Worm (Caenorhabditis elegans) whole organism, L1 larva: ENCODE data around the gene srt-74.
A peak's percentile ranks its signal among the peaks of the same experiment; 100 is the strongest.

Experiments
- blmp-1 ChIP-seq: fragments of 150-350 bp; optimal IDR thresholded peaks from 2 replicates; lab custom pipeline; 2014; ENCODE audit warnings: missing biosample characterization, missing genetic modification characterization
- ceh-8 ChIP-seq: fragments of 200-800 bp; sonication (Bioruptor generic); optimal IDR thresholded peaks from 2 replicates; lab custom pipeline; 2018; ENCODE audit warnings: mild to moderate bottlenecking, missing genetic modification characterization, moderate library complexity, missing compliant biosample characterization
- ceh-82 ChIP-seq, 3 experiments: fragments of 150-350 bp in 1 of 3; sonication (generic microtip) in 2 of 3; optimal IDR thresholded peaks; 2 replicates each; lab custom pipeline; 2014 to 2017; ENCODE audit warnings: missing biosample characterization in 3 of 3, missing genetic modification characterization in 3 of 3
- efl-1 ChIP-seq, 4 experiments: fragments of 150-350 bp; optimal IDR thresholded peaks in 3 of 4; peaks in 1 of 4; 1 replicate in 1 of 4; 2 replicates in 3 of 4; lab custom pipeline; 2014; ENCODE audit warnings: missing biosample characterization in 2 of 4, missing genetic modification characterization in 2 of 4, missing genetic modification reagents in 2 of 4
- efl-3 ChIP-seq: fragments of 200-800 bp; sonication (Bioruptor generic); optimal IDR thresholded peaks from 2 replicates; lab custom pipeline; 2018; ENCODE audit warnings: mild to moderate bottlenecking, missing genetic modification characterization, missing compliant biosample characterization
- elt-3 ChIP-seq, 6 experiments: fragments of 150-350 bp in 1 of 6; sonication (generic microtip); optimal IDR thresholded peaks; 2 replicates each; lab custom pipeline; 2017 to 2018; ENCODE audit warnings: missing biosample characterization in 6 of 6, missing genetic modification characterization in 6 of 6, inconsistent platforms in 1 of 6
- fos-1 ChIP-seq: fragments of 150-350 bp; optimal IDR thresholded peaks from 2 replicates; lab custom pipeline; 2014; ENCODE audit warnings: missing biosample characterization, missing genetic modification characterization
- hlh-17 ChIP-seq: fragments of 200-800 bp; sonication (Bioruptor generic); optimal IDR thresholded peaks from 2 replicates; lab custom pipeline; 2018; ENCODE audit warnings: missing genetic modification characterization, mild to moderate bottlenecking, missing compliant biosample characterization, moderate library complexity, borderline replicate concordance
- hlh-4 ChIP-seq: sonication (generic microtip); optimal IDR thresholded peaks from 2 replicates; lab custom pipeline; 2016; ENCODE audit warnings: mild to moderate bottlenecking, missing genetic modification characterization, missing compliant biosample characterization
- isw-1 ChIP-seq: fragments of 200-800 bp; sonication (Bioruptor generic); IDR thresholded peaks from 2 replicates; pipeline ENCODE4 v1.3.6; 2022; ENCODE audit warnings: missing genetic modification characterization, missing compliant biosample characterization
- lin-15B ChIP-seq: fragments of 150-350 bp; sonication (generic microtip); optimal IDR thresholded peaks from 3 replicates; lab custom pipeline; 2014; ENCODE audit warnings: missing biosample characterization, missing genetic modification characterization
- lin-39 ChIP-seq: fragments of 150-350 bp; optimal IDR thresholded peaks from 2 replicates; lab custom pipeline; 2014; ENCODE audit warnings: missing biosample characterization, missing genetic modification reagents, missing genetic modification characterization
- nhr-19 ChIP-seq: fragments of 200-800 bp; sonication (Bioruptor generic); conservative IDR thresholded peaks from 2 replicates; pipeline ENCODE4 v1.3.6; 2022; ENCODE audit warnings: missing genetic modification characterization, missing compliant biosample characterization
- nhr-77 ChIP-seq: fragments of 150-350 bp; optimal IDR thresholded peaks from 2 replicates; lab custom pipeline; 2014; ENCODE audit warnings: missing biosample characterization, missing genetic modification characterization
- nhr-84 ChIP-seq: sonication (generic microtip); optimal IDR thresholded peaks from 2 replicates; lab custom pipeline; 2017; ENCODE audit warnings: missing biosample characterization, missing genetic modification characterization
- nhr-85 ChIP-seq: sonication (generic microtip); peaks from one replicate; lab custom pipeline; 2016; ENCODE audit warnings: missing genetic modification characterization, inconsistent platforms, missing compliant biosample characterization
- nhr-90 ChIP-seq: sonication (generic microtip); optimal IDR thresholded peaks from 2 replicates; lab custom pipeline; 2016; ENCODE audit warnings: mild to moderate bottlenecking, missing genetic modification characterization, missing compliant biosample characterization; ENCODE audit not compliant: poor library complexity
- pqm-1 ChIP-seq: sonication (generic microtip); optimal IDR thresholded peaks from 3 replicates; lab custom pipeline; 2017; ENCODE audit warnings: missing biosample characterization, missing genetic modification characterization
- sox-4 ChIP-seq: sonication (generic microtip); optimal IDR thresholded peaks from 2 replicates; lab custom pipeline; 2016; ENCODE audit warnings: missing genetic modification characterization, missing compliant biosample characterization
- swsn-7 ChIP-seq: sonication (generic microtip); optimal IDR thresholded peaks from 2 replicates; lab custom pipeline; 2016; ENCODE audit warnings: missing genetic modification characterization, missing compliant biosample characterization
- tlp-1 ChIP-seq: fragments of 150-350 bp; optimal IDR thresholded peaks from 2 replicates; lab custom pipeline; 2014; ENCODE audit warnings: missing biosample characterization, missing genetic modification characterization
- unc-30 ChIP-seq: sonication (generic microtip); optimal IDR thresholded peaks from 2 replicates; lab custom pipeline; 2017; ENCODE audit warnings: missing biosample characterization, missing genetic modification characterization
- unc-98 ChIP-seq: fragments of 200-800 bp; sonication (Bioruptor generic); IDR thresholded peaks from 2 replicates; pipeline ENCODE4 v1.3.6; 2022; ENCODE audit warnings: missing genetic modification characterization, missing compliant biosample characterization
- xbp-1 ChIP-seq: sonication (generic microtip); optimal IDR thresholded peaks from 2 replicates; lab custom pipeline; 2016; ENCODE audit warnings: missing genetic modification characterization, missing compliant biosample characterization
- ztf-11 ChIP-seq, 2 experiments: sonication (generic microtip); optimal IDR thresholded peaks; 2 replicates each; lab custom pipeline; 2016 to 2017; ENCODE audit warnings: missing genetic modification characterization in 2 of 2, missing biosample characterization in 1 of 2, missing compliant biosample characterization in 1 of 2
- ztf-4 ChIP-seq: fragments of 150-350 bp; optimal IDR thresholded peaks from 2 replicates; lab custom pipeline; 2014; ENCODE audit warnings: missing biosample characterization, missing genetic modification characterization

Gene srt-74

DNA sequence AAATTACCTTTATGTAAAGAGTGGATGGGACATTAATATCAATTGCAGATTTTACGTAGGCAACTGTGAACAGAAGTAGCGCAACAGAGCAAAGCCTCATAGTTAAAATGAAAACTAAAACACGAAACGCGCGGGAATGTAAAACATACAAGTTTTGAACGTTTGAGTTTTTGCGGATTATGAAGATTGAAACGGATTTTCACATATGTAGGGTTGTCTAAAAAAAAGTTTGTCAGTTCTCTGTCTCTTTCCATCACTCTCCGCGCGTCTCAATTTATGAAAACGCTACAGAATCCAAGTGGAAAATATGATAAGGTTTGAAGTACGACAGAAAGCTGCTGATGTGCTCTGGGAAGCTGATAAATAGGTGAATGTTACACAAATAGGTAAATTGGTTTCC, 35.4 kb downstream of the srt-74 start, which contains the start of gene K02E11.3:
TSS of gene K02E11.3 (minus strand) at position 101 of the 400 bp plus-strand sequence.
- TF ChIP-seq unc-98 (GFP tag; lab: Robert Waterston, UW) (no peak), efl-1 (optimal IDR thresholded peaks at IDR 0.05; lab: Kevin White, UChicago) (no peak), efl-1 (GFP tag; optimal IDR thresholded peaks at IDR 0.05 in 1 of 2; lab: Kevin White, UChicago) (peak in 1 of 2 experiments; percentile 31)

- TF ChIP-seq nhr-77 (tag; lab: Kevin White, UChicago) (no peak), nhr-19 (GFP tag; lab: Robert Waterston, UW) (no peak)
Observed at ce11 chrV:14243904-14244303, 38.2 kb downstream of the srt-74 start, which contains the start of gene sre-7. Gene sre-7 (plus strand): TSS chrV:14244204.

DNA sequence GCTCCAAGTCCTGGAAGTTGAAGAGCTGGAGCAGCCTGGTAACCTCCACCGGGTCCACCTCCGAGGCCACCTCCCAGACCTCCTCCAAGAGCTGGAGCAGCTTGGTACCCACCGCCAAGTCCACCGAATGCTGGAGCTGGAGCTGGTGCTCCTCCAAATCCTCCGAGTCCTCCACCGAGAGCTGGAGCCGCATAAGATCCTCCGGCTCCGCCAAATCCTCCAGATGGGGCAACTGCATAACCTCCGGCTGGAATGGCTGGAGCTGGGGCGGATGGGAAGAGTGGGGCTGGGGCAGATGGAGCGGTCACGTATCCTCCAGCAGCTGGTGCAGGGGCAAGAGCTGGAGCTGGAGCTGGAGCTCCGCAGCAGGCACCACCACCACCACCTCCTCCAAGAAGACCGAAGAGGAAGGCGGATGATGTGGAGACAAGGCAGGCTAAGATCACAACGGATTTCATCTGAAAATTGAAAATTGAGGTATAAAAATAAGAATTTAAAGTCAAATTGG, 41.4 kb downstream of the srt-74 start, which contains the start of gene K02E11.10:
TSS of gene K02E11.10 (minus strand) at position 458 of the 508 bp plus-strand sequence.
- TF ChIP-seq ceh-8 (GFP tag; lab: Kevin White, UChicago) (peak; percentile 25), ceh-82 (tag; optimal IDR thresholded peaks at IDR 0.05; lab: Kevin White, UChicago) (no peak)

DNA sequence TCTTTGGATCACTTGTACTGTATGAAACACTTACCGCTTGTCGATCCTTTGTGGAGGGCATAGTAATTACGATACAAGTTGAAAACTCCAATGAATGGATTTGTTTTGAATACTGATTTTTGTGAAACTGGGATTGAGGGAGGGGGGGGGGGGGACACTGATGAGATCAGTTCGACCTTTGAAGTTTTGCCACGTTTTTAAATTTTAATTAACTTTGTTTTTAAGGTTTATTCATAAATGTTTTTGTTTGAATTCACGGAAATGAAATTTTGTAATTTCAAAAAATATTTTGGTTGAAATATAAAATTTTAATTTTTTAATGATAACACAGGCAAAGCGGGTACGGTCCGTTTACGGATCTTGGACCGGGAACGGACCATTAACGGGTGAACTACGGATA, 46.2 kb downstream of the srt-74 start, which contains the start of gene ent-3:
TSS of gene ent-3 (minus strand) at position 101 of the 400 bp plus-strand sequence.
- no peak for TF ChIP-seq ztf-4 (tag; lab: Kevin White, UChicago)
- TF ChIP-seq swsn-7 (tag; lab: Kevin White, UChicago): no peak
- TF ChIP-seq efl-3 (GFP tag; lab: Kevin White, UChicago): no peak
- no peak for TF ChIP-seq hlh-17 (GFP tag; lab: Kevin White, UChicago)
- no peak for TF ChIP-seq isw-1
- no peak for TF ChIP-seq hlh-4 (tag; lab: Kevin White, UChicago)
- no peak for TF ChIP-seq tlp-1 (tag; lab: Kevin White, UChicago)
- no peak for TF ChIP-seq fos-1 (tag; lab: Kevin White, UChicago)
- TF ChIP-seq nhr-90: no peak
- no peak for TF ChIP-seq lin-15B
- no peak for TF ChIP-seq nhr-84 (tag; lab: Kevin White, UChicago)
- TF ChIP-seq sox-4: no peak
- TF ChIP-seq elt-3 (tag; optimal IDR thresholded peaks at IDR 0.05; lab: Kevin White, UChicago): no peak
- TF ChIP-seq ztf-11 (tag; optimal IDR thresholded peaks at IDR 0.05; lab: Kevin White, UChicago): no peak
- TF ChIP-seq lin-39 (tag; lab: Kevin White, UChicago): no peak
- TF ChIP-seq pqm-1 (tag; lab: Kevin White, UChicago): no peak
- no peak for TF ChIP-seq xbp-1 (tag; lab: Kevin White, UChicago)

ce11 chrV:14231656-14232055, 50.5 kb downstream of the srt-74 start:
- no peak for TF ChIP-seq efl-3 (GFP tag; lab: Kevin White, UChicago)
- peak; percentile 33 for TF ChIP-seq blmp-1 (tag; lab: Kevin White, UChicago)
- peak; percentile 37 for TF ChIP-seq nhr-85 (tag; lab: Kevin White, UChicago)
- no peak for TF ChIP-seq unc-30
